Fruit fly (Drosophila melanogaster) whole organism, larva: ENCODE data around the gene Cep97.

Source experiments
- noc ChIP-seq: fragments of 200-800 bp; sonication (Bioruptor generic); optimal IDR thresholded peaks from 3 replicates; lab custom pipeline; 2019; ENCODE audit warnings: missing biosample characterization, mild to moderate bottlenecking, missing genetic modification characterization, moderate library complexity

Gene Cep97

dm6 chr2L:3867474-3868082 is at the start of gene Cep97:
Gene Cep97, plus strand, starts transcription at chr2L:3867697.
- TF ChIP-seq noc (tag; lab: Kevin White, UChicago) = no peak

- TF ChIP-seq noc (tag; lab: Kevin White, UChicago) = no peak
These were observed 48.6 kb upstream of the Cep97 start for dm6 chr2L:3818903-3819302.

- no peak for TF ChIP-seq noc (tag; lab: Kevin White, UChicago)
These were observed 44.9 kb upstream of the Cep97 start for dm6 chr2L:3822462-3823065.

- TF ChIP-seq noc (tag; lab: Kevin White, UChicago) = no peak
These were observed 43.7 kb upstream of the Cep97 start for dm6 chr2L:3823835-3824234.

dm6 chr2L:3825413-3825812 is 42.1 kb upstream of the Cep97 start, which contains the start of gene slp1:
Gene slp1, plus strand, starts transcription at chr2L:3825675.
- no peak for TF ChIP-seq noc (tag; lab: Kevin White, UChicago)

dm6 chr2L:3827406-3828133 is 39.9 kb upstream of the Cep97 start:
- TF ChIP-seq noc (tag; lab: Kevin White, UChicago) = no peak

- TF ChIP-seq noc (tag; lab: Kevin White, UChicago) = no peak
These were observed 38.3 kb upstream of the Cep97 start for dm6 chr2L:3829220-3829619.

dm6 chr2L:3831694-3832093 is 35.8 kb upstream of the Cep97 start:
- no peak for TF ChIP-seq noc (tag; lab: Kevin White, UChicago)

dm6 chr2L:3832249-3832675 is 35.2 kb upstream of the Cep97 start:
- TF ChIP-seq noc (tag; lab: Kevin White, UChicago) = no peak

- TF ChIP-seq noc (tag; lab: Kevin White, UChicago) = no peak
These were observed 33.6 kb upstream of the Cep97 start for dm6 chr2L:3833924-3834323.

- no peak for TF ChIP-seq noc (tag; lab: Kevin White, UChicago)
These were observed 32.3 kb upstream of the Cep97 start for dm6 chr2L:3835221-3835620.

- TF ChIP-seq noc (tag; lab: Kevin White, UChicago) = no peak
These were observed 31.0 kb upstream of the Cep97 start, which contains the start of gene slp2 for dm6 chr2L:3836440-3836890. Gene slp2, plus strand, starts transcription at chr2L:3836840.

dm6 chr2L:3840975-3841374 is 26.5 kb upstream of the Cep97 start:
- TF ChIP-seq noc (tag; lab: Kevin White, UChicago) = no peak

dm6 chr2L:3844135-3844534 is 23.4 kb upstream of the Cep97 start:
- no peak for TF ChIP-seq noc (tag; lab: Kevin White, UChicago)

- no peak for TF ChIP-seq noc (tag; lab: Kevin White, UChicago)
These were observed 22.4 kb upstream of the Cep97 start for dm6 chr2L:3844898-3845713.

dm6 chr2L:3846520-3846919 is 21.0 kb upstream of the Cep97 start:
- no peak for TF ChIP-seq noc (tag; lab: Kevin White, UChicago)
